Worm (Caenorhabditis elegans) whole organism, young adult: ENCODE data around the gene taf-7.1.

ENCODE experiments used
- C06A6.2 ChIP-seq: fragments of 200-800 bp; sonication (Bioruptor generic); conservative IDR thresholded peaks from 2 replicates; pipeline ENCODE4 v1.3.6; 2022; ENCODE audit warnings: missing genetic modification characterization, missing compliant biosample characterization
- C17E4.6 ChIP-seq: fragments of 200-800 bp; sonication (Bioruptor generic); IDR thresholded peaks from 2 replicates; pipeline ENCODE4 v1.3.6; 2022; ENCODE audit warnings: missing genetic modification reagents, missing genetic modification characterization, missing compliant biosample characterization
- F23B12.7 ChIP-seq: sonication (generic microtip); optimal IDR thresholded peaks from 2 replicates; lab custom pipeline; 2017; ENCODE audit warnings: missing genetic modification characterization, mild to moderate bottlenecking, missing compliant biosample characterization, antibody characterized with exemption, moderate library complexity; ENCODE audit not compliant: insufficient read depth
- F33H1.4 ChIP-seq: fragments of 200-800 bp; sonication (Bioruptor generic); IDR thresholded peaks from 2 replicates; pipeline ENCODE4 v1.3.6; 2022; ENCODE audit warnings: missing genetic modification reagents, missing genetic modification characterization, missing compliant biosample characterization
- F52B5.7 ChIP-seq: sonication (generic microtip); optimal IDR thresholded peaks from 2 replicates; lab custom pipeline; 2016; ENCODE audit warnings: mild to moderate bottlenecking, missing genetic modification characterization, missing compliant biosample characterization
- K12H6.12 ChIP-seq: fragments of 200-800 bp; sonication (Bioruptor generic); optimal IDR thresholded peaks from 2 replicates; lab custom pipeline; 2018; ENCODE audit warnings: mild to moderate bottlenecking, missing genetic modification characterization, missing compliant biosample characterization
- Y67H2A.10 ChIP-seq: fragments of 200-800 bp; sonication (Bioruptor generic); conservative IDR thresholded peaks from 2 replicates; pipeline ENCODE4 v1.3.6; 2022; ENCODE audit warnings: missing genetic modification reagents, missing genetic modification characterization, missing compliant biosample characterization
- Y95B8A.8 ChIP-seq: fragments of 200-800 bp; sonication (Bioruptor generic); IDR thresholded peaks from 2 replicates; pipeline ENCODE4 v1.3.6; 2022; ENCODE audit warnings: missing genetic modification reagents, missing genetic modification characterization, missing compliant biosample characterization
- ama-1 ChIP-seq, 3 experiments: fragments of 150-350 bp in 1 of 3; sonication (generic microtip) in 2 of 3; optimal IDR thresholded peaks; 2 replicates each; lab custom pipeline; 2014 to 2018; ENCODE audit warnings: missing biosample characterization in 2 of 3, missing genetic modification characterization in 2 of 3, missing genetic modification reagents in 2 of 3
- atf-7 ChIP-seq: sonication (generic microtip); optimal IDR thresholded peaks from 2 replicates; lab custom pipeline; 2017; ENCODE audit warnings: mild to moderate bottlenecking, missing genetic modification characterization, missing compliant biosample characterization
- attf-5 ChIP-seq: fragments of 200-800 bp; sonication (Bioruptor generic); optimal IDR thresholded peaks from 2 replicates; lab custom pipeline; 2018; ENCODE audit warnings: mild to moderate bottlenecking, missing genetic modification characterization, missing compliant biosample characterization
- attf-6 ChIP-seq: fragments of 200-800 bp; sonication (Bioruptor generic); IDR thresholded peaks from 2 replicates; pipeline ENCODE4 v1.3.6; 2022; ENCODE audit warnings: missing genetic modification reagents, missing genetic modification characterization, missing compliant biosample characterization
- bed-2 ChIP-seq: fragments of 200-800 bp; sonication (Bioruptor generic); IDR thresholded peaks from 2 replicates; pipeline ENCODE4 v1.3.6; 2022; ENCODE audit warnings: missing genetic modification reagents, missing genetic modification characterization, missing compliant biosample characterization
- cebp-2 ChIP-seq: fragments of 200-800 bp; sonication (Bioruptor generic); IDR thresholded peaks from 2 replicates; pipeline ENCODE4 v1.3.6; 2022; ENCODE audit warnings: missing genetic modification characterization, missing compliant biosample characterization
- ceh-40 ChIP-seq: fragments of 200-800 bp; sonication (Bioruptor generic); IDR thresholded peaks from 2 replicates; pipeline ENCODE4 v1.3.6; 2022; ENCODE audit warnings: missing genetic modification characterization, missing compliant biosample characterization
- ceh-91 ChIP-seq: fragments of 200-800 bp; sonication (Bioruptor generic); IDR thresholded peaks from 2 replicates; pipeline ENCODE4 v1.3.6; 2022; ENCODE audit warnings: missing genetic modification reagents, missing genetic modification characterization, missing compliant biosample characterization
- chd-7 ChIP-seq: sonication (generic microtip); optimal IDR thresholded peaks from 2 replicates; lab custom pipeline; 2016; ENCODE audit warnings: mild to moderate bottlenecking, missing genetic modification characterization, moderate library complexity, missing compliant biosample characterization
- die-1 ChIP-seq: sonication (generic microtip); optimal IDR thresholded peaks from 2 replicates; lab custom pipeline; 2016; ENCODE audit warnings: missing genotype, mild to moderate bottlenecking, missing genetic modification characterization, missing compliant biosample characterization
- dpff-1 ChIP-seq: sonication (generic microtip); optimal IDR thresholded peaks from 2 replicates; lab custom pipeline; 2017; ENCODE audit warnings: mild to moderate bottlenecking, missing genetic modification characterization, missing compliant biosample characterization
- egl-18 ChIP-seq: fragments of 200-800 bp; sonication (Bioruptor generic); IDR thresholded peaks from 2 replicates; pipeline ENCODE4 v1.3.6; 2022; ENCODE audit warnings: missing genetic modification reagents, missing genetic modification characterization, missing compliant biosample characterization
- ekl-4 ChIP-seq: fragments of 200-800 bp; sonication (Bioruptor generic); IDR thresholded peaks from 2 replicates; pipeline ENCODE4 v1.3.6; 2022; ENCODE audit warnings: missing genetic modification reagents, missing genetic modification characterization, missing compliant biosample characterization
- hmg-20 ChIP-seq: fragments of 200-800 bp; sonication (Bioruptor generic); IDR thresholded peaks from 2 replicates; pipeline ENCODE4 v1.3.6; 2022; ENCODE audit warnings: missing genetic modification reagents, missing genetic modification characterization, missing compliant biosample characterization
- hrde-1 ChIP-seq: sonication (generic microtip); optimal IDR thresholded peaks from 2 replicates; lab custom pipeline; 2016; ENCODE audit warnings: missing genetic modification characterization, mild to moderate bottlenecking, missing compliant biosample characterization, moderate library complexity, missing genotype, missing genetic modification reagents, borderline replicate concordance
- hsf-1 ChIP-seq: fragments of 200-800 bp; sonication (Bioruptor generic); IDR thresholded peaks from 2 replicates; pipeline ENCODE4 v1.3.6; 2022; ENCODE audit warnings: missing genetic modification reagents, missing genetic modification characterization, missing compliant biosample characterization
- lir-1 ChIP-seq: fragments of 200-800 bp; sonication (Bioruptor generic); conservative IDR thresholded peaks from 2 replicates; pipeline ENCODE4 v1.3.6; 2022; ENCODE audit warnings: missing genetic modification reagents, missing genetic modification characterization, missing compliant biosample characterization
- lsy-27 ChIP-seq: sonication (generic microtip); optimal IDR thresholded peaks from 2 replicates; lab custom pipeline; 2017; ENCODE audit warnings: missing genetic modification characterization, mild to moderate bottlenecking, missing compliant biosample characterization, antibody characterized with exemption, missing genotype, borderline replicate concordance; ENCODE audit not compliant: insufficient read depth
- madf-10 ChIP-seq: sonication (generic microtip); optimal IDR thresholded peaks from 2 replicates; lab custom pipeline; 2016; ENCODE audit warnings: mild to moderate bottlenecking, missing genetic modification characterization, missing compliant biosample characterization
- madf-8 ChIP-seq: fragments of 200-800 bp; sonication (Bioruptor generic); conservative IDR thresholded peaks from 2 replicates; pipeline ENCODE4 v1.3.6; 2022; ENCODE audit warnings: missing genetic modification reagents, missing genetic modification characterization, missing compliant biosample characterization
- mel-28 ChIP-seq: sonication (generic microtip); optimal IDR thresholded peaks from 2 replicates; lab custom pipeline; 2016; ENCODE audit warnings: borderline replicate concordance, mild to moderate bottlenecking, missing genetic modification characterization, missing compliant biosample characterization
- mxl-1 ChIP-seq: sonication (generic microtip); optimal IDR thresholded peaks from 2 replicates; lab custom pipeline; 2016; ENCODE audit warnings: missing genetic modification characterization, missing compliant biosample characterization
- nhr-120 ChIP-seq: fragments of 200-800 bp; sonication (Bioruptor generic); IDR thresholded peaks from 2 replicates; pipeline ENCODE4 v1.3.6; 2022; ENCODE audit warnings: missing genetic modification characterization, missing compliant biosample characterization
- rcor-1 ChIP-seq: fragments of 200-800 bp; sonication (Bioruptor generic); IDR thresholded peaks from 2 replicates; pipeline ENCODE4 v1.3.6; 2022; ENCODE audit warnings: missing genetic modification reagents, missing genetic modification characterization, missing compliant biosample characterization
- snpc-1.3 ChIP-seq: sonication (generic microtip); optimal IDR thresholded peaks from 2 replicates; lab custom pipeline; 2017; ENCODE audit warnings: missing genetic modification characterization, mild to moderate bottlenecking, missing compliant biosample characterization, antibody characterized with exemption, moderate library complexity, missing genotype, missing genetic modification reagents; ENCODE audit not compliant: insufficient read depth
- unc-130 ChIP-seq: sonication (generic microtip); optimal IDR thresholded peaks from 2 replicates; lab custom pipeline; 2016; ENCODE audit warnings: missing genetic modification reagents, missing genetic modification characterization, missing compliant biosample characterization
- ztf-18 ChIP-seq: sonication (generic microtip); optimal IDR thresholded peaks from 2 replicates; lab custom pipeline; 2016; ENCODE audit warnings: missing genotype, mild to moderate bottlenecking, missing genetic modification characterization, missing compliant biosample characterization
- ztf-3 ChIP-seq: fragments of 200-800 bp; sonication (Bioruptor generic); optimal IDR thresholded peaks from 2 replicates; lab custom pipeline; 2018; ENCODE audit warnings: mild to moderate bottlenecking, missing genetic modification characterization, missing compliant biosample characterization

Gene taf-7.1

DNA sequence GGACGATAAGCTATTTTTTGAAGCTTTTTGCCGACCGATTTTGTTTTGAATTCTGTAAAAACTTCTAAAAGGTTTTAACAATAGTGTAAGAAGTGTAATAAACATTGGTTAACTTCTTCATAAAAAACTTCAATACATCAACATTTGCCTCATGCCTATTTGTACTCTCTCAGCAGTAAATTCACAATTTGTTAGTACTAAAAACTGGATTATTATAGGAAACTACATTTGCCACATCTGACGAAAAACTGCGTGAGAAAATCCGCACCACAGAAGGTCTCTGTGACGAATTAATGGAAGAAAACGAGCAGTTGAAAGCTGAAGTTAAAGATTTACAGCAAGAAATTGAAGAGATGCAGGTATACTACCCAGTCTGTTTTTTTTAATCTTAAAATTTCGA is 9.8 kb downstream of the taf-7.1 start:
- TF ChIP-seq lir-1 (GFP tag; lab: Robert Waterston, UW) (no peak), lsy-27 (tag; lab: Kevin White, UChicago) (no peak), dpff-1 (tag; lab: Kevin White, UChicago) (no peak), ekl-4 (no peak), cebp-2 (no peak), C06A6.2 (GFP tag; lab: Robert Waterston, UW) (no peak), bed-2 (GFP tag; lab: Robert Waterston, UW) (no peak), mxl-1 (no peak), die-1 (no peak), ceh-91 (GFP tag; lab: Robert Waterston, UW) (no peak), C17E4.6 (no peak), F52B5.7 (tag; lab: Kevin White, UChicago) (no peak), egl-18 (GFP tag; lab: Robert Waterston, UW) (no peak)

- TF ChIP-seq hmg-20: no peak
- no peak for TF ChIP-seq hrde-1
- TF ChIP-seq ztf-3 (GFP tag; lab: Kevin White, UChicago): no peak
- TF ChIP-seq Y67H2A.10 (GFP tag; lab: Robert Waterston, UW): no peak
- TF ChIP-seq F33H1.4 (GFP tag; lab: Robert Waterston, UW): no peak
- no peak for TF ChIP-seq attf-5 (GFP tag; lab: Kevin White, UChicago)
- TF ChIP-seq die-1: no peak
- no peak for TF ChIP-seq bed-2 (GFP tag; lab: Robert Waterston, UW)
- TF ChIP-seq Y95B8A.8: no peak
- no peak for TF ChIP-seq rcor-1
- TF ChIP-seq ama-1 (optimal IDR thresholded peaks at IDR 0.05; lab: Kevin White, UChicago): no peak
- no peak for TF ChIP-seq ama-1 (GFP tag; optimal IDR thresholded peaks at IDR 0.05; lab: Kevin White, UChicago)
Measured at ce11 chrX:11826892-11827291, 10.4 kb downstream of the taf-7.1 start.

ce11 chrX:11823704-11824103 is 13.6 kb downstream of the taf-7.1 start, which contains the start of gene tag-241:
TSS of gene tag-241 (plus strand) at chrX:11824004.
- no peak for TF ChIP-seq atf-7 (tag; lab: Kevin White, UChicago)
- TF ChIP-seq nhr-120: no peak
- no peak for TF ChIP-seq madf-8 (GFP tag; lab: Robert Waterston, UW)
- TF ChIP-seq mel-28 (tag; lab: Kevin White, UChicago): no peak
- no peak for TF ChIP-seq ztf-18 (tag; lab: Kevin White, UChicago)
- TF ChIP-seq hsf-1: no peak
- TF ChIP-seq ceh-40 (GFP tag; lab: Robert Waterston, UW): no peak
- no peak for TF ChIP-seq K12H6.12 (tag; lab: Kevin White, UChicago)
- no peak for TF ChIP-seq cebp-2
- no peak for TF ChIP-seq unc-130 (GFP tag; lab: Kevin White, UChicago)
- TF ChIP-seq F23B12.7 (tag; lab: Kevin White, UChicago): no peak
- no peak for TF ChIP-seq attf-6 (GFP tag; lab: Robert Waterston, UW)
- no peak for TF ChIP-seq madf-10 (tag; lab: Kevin White, UChicago)
- no peak for TF ChIP-seq chd-7 (tag; lab: Kevin White, UChicago)
- no peak for TF ChIP-seq snpc-1.3 (tag; lab: Kevin White, UChicago)
- TF ChIP-seq, all 124 proteins: peak for 0
